Fruit fly (Drosophila melanogaster) whole organism, adult: ENCODE results near the gene CG14259.

ENCODE experiments used
- CG33017 ChIP-seq: fragments of 200-800 bp; sonication (Bioruptor generic); optimal IDR thresholded peaks from 2 replicates; lab custom pipeline; 2018; ENCODE audit warnings: missing biosample characterization, mild to moderate bottlenecking, missing genetic modification characterization, moderate library complexity
- Clk ChIP-seq: fragments of 200-800 bp; sonication (Bioruptor generic); optimal IDR thresholded peaks from 2 replicates; lab custom pipeline; 2017; ENCODE audit warnings: missing biosample characterization, missing genetic modification characterization
- bab1 ChIP-seq: fragments of 200-800 bp; sonication (Bioruptor generic); optimal IDR thresholded peaks from 3 replicates; lab custom pipeline; 2019; ENCODE audit warnings: missing biosample characterization, mild to moderate bottlenecking, missing genetic modification characterization, moderate library complexity

DNA sequence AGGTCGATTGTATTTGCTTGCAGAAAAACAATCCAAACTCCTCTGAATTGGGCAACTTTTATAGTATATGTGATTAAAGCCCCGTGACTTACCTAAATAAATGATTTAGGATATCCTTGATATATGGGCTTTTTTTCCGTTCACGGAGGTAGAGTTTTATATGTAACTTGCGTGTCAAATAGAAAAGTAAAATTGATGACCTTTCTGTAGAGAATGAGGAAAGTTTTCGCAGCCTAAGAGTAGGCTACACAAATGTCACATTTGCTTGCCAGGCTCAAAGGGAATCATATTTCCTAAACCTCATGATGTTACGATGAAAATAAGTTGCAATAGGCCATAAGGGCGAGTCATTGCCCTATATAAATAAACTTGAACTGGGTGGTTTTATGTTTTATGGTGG lies 38.2 kb upstream of the CG14259 start:
- TF ChIP-seq bab1 (GFP tag; lab: Kevin White, UChicago) (no peak), CG33017 (no peak), Clk (no peak)
